Worm (Caenorhabditis elegans): ENCODE results near the gene rbm-34.

ce11 chrIV:12114498-12114897 lies 29.3 kb downstream of the rbm-34 start:
- no peak for TF ChIP-seq pes-1 (GFP tag; IDR thresholded peaks at IDR 0.05)
- TF ChIP-seq tra-4 (tag; optimal IDR thresholded peaks at IDR 0.05): no peak
- TF ChIP-seq ama-1 (optimal IDR thresholded peaks at IDR 0.05): no peak
- no peak for TF ChIP-seq hmbx-1 (tag; optimal IDR thresholded peaks at IDR 0.05)
- TF ChIP-seq ceh-36 (tag; optimal IDR thresholded peaks at IDR 0.05): no peak
- no peak for TF ChIP-seq sea-1 (GFP tag; conservative IDR thresholded peaks at IDR 0.05)
- TF ChIP-seq aly-1 (tag; optimal IDR thresholded peaks at IDR 0.05): no peak
- TF ChIP-seq flt-1 (GFP tag; IDR thresholded peaks at IDR 0.05): no peak

Data from whole organism, early embryonic.